Fruit fly (Drosophila melanogaster): Measurements from ENCODE around the gene Alp12.

Alp12 gene

DNA sequence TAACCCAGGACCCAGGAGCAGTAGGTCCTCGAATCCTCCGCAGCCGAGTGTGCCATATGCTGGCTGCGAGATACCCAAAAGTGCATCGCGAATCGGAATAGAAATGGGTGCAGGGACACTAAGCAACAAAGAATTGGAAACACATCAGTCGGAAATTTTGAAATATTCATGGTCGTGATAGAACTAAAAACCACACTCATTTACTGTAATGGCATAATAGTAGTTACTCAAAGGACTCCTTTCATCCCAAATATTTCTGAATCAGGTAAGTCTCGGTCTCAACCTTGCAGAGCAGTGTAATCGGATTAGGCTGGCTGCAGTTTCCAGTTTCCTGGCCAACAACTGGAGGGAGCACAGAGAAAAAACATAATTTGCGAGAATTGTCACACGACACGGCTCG is 47.7 kb upstream of the Alp12 start (continued):
- no peak for TF ChIP-seq Lim3 (GFP tag; IDR thresholded peaks at IDR 0.05)
- no peak for TF ChIP-seq cad (GFP tag; optimal IDR thresholded peaks at IDR 0.05)
- no peak for TF ChIP-seq Myb (GFP tag; optimal IDR thresholded peaks at IDR 0.05)
- TF ChIP-seq CG10274 (GFP tag; optimal IDR thresholded peaks at IDR 0.05), result no peak
- TF ChIP-seq Nf-YA (GFP tag; IDR thresholded peaks at IDR 0.05), result no peak
- TF ChIP-seq Dref (GFP tag; IDR thresholded peaks at IDR 0.05), result no peak
- TF ChIP-seq zfh1 (GFP tag; IDR thresholded peaks at IDR 0.05), result peak; percentile 79
- TF ChIP-seq stc (GFP tag; IDR thresholded peaks at IDR 0.05), result no peak
- TF ChIP-seq tll (GFP tag; optimal IDR thresholded peaks at IDR 0.05), result no peak
- TF ChIP-seq trh (GFP tag; optimal IDR thresholded peaks at IDR 0.05), result no peak
- no peak for TF ChIP-seq tio (GFP tag; optimal IDR thresholded peaks at IDR 0.05)
- peak; percentile 33 for TF ChIP-seq CoRest (tag; optimal IDR thresholded peaks at IDR 0.05)
- TF ChIP-seq phol (tag; optimal IDR thresholded peaks at IDR 0.05), result peak; percentile 56
- TF ChIP-seq CG11560 (tag; IDR thresholded peaks at IDR 0.05), result no peak
- TF ChIP-seq ken (GFP tag; IDR thresholded peaks at IDR 0.05), result peak; percentile 58; the same call in 2 of the 3 replicates
- TF ChIP-seq CG10979 (tag; optimal IDR thresholded peaks at IDR 0.05), result peak; percentile 70
- no peak for TF ChIP-seq CG4328 (GFP tag; optimal IDR thresholded peaks at IDR 0.05)
- no peak for TF ChIP-seq Hr39 (optimal IDR thresholded peaks at IDR 0.05)
- no peak for TF ChIP-seq CG12659 (GFP tag; optimal IDR thresholded peaks at IDR 0.05)
- TF ChIP-seq crc (GFP tag; optimal IDR thresholded peaks at IDR 0.05), result no peak
- no peak for TF ChIP-seq gcm2 (GFP tag; optimal IDR thresholded peaks at IDR 0.05)
- TF ChIP-seq repo (GFP tag; optimal IDR thresholded peaks at IDR 0.05), result no peak
- TF ChIP-seq shn (GFP tag; optimal IDR thresholded peaks at IDR 0.05), result no peak
- peak; percentile 35 for TF ChIP-seq tap (tag; optimal IDR thresholded peaks at IDR 0.05)
- no peak for TF ChIP-seq sc (optimal IDR thresholded peaks at IDR 0.05)
- TF ChIP-seq sc (GFP tag; optimal IDR thresholded peaks at IDR 0.05), result no peak
- TF ChIP-seq br (optimal IDR thresholded peaks at IDR 0.05), result no peak
- TF ChIP-seq crp (GFP tag; optimal IDR thresholded peaks at IDR 0.05), result no peak
- TF ChIP-seq CG17186 (GFP tag; optimal IDR thresholded peaks at IDR 0.05), result no peak
- TF ChIP-seq CG6791 (GFP tag; IDR thresholded peaks at IDR 0.05; ENCODE audit: partially characterized antibody), result no peak
- TF ChIP-seq CG43689 (GFP tag; IDR thresholded peaks at IDR 0.05), result no peak
- no peak for TF ChIP-seq CG10565 (GFP tag; optimal IDR thresholded peaks at IDR 0.05)
- no peak for TF ChIP-seq HLH54F (GFP tag; optimal IDR thresholded peaks at IDR 0.05)
- TF ChIP-seq Stat92E (GFP tag; optimal IDR thresholded peaks at IDR 0.05), result no peak
- TF ChIP-seq pros (GFP tag; optimal IDR thresholded peaks at IDR 0.05), result no peak
- 0 out of 3 replicates have a peak, but pooled peaks have one; percentile 34 for TF ChIP-seq croc (GFP tag; conservative IDR thresholded peaks at IDR 0.05)
- no peak for TF ChIP-seq Gsc (GFP tag; IDR thresholded peaks at IDR 0.05)
- TF ChIP-seq CG14667 (GFP tag; IDR thresholded peaks at IDR 0.05), result no peak
- no peak for TF ChIP-seq BEAF-32 (GFP tag; optimal IDR thresholded peaks at IDR 0.05)
- no peak for TF ChIP-seq Opbp (GFP tag; IDR thresholded peaks at IDR 0.05; ENCODE audit: partially characterized antibody)
- no peak for TF ChIP-seq CG2199 (GFP tag; IDR thresholded peaks at IDR 0.05)
- TF ChIP-seq ttk (GFP tag; IDR thresholded peaks at IDR 0.05), result 0 out of 2 replicates have a peak, but pooled peaks have one; percentile 35
- no peak for TF ChIP-seq vnd (GFP tag; IDR thresholded peaks at IDR 0.05; ENCODE audit: partially characterized antibody)
- TF ChIP-seq CG17829 (tag; optimal IDR thresholded peaks at IDR 0.05), result peak; percentile 58
- no peak for TF ChIP-seq CG9797 (GFP tag; optimal IDR thresholded peaks at IDR 0.05)
- TF ChIP-seq lola (GFP tag; optimal IDR thresholded peaks at IDR 0.05), result peak in 1 of 3 experiments; percentile 67
- no peak for TF ChIP-seq Sry-δ (GFP tag; optimal IDR thresholded peaks at IDR 0.05)
- TF ChIP-seq CHES-1-like (GFP tag; optimal IDR thresholded peaks at IDR 0.05), result no peak
- no peak for TF ChIP-seq pan (optimal IDR thresholded peaks at IDR 0.05)
- TF ChIP-seq pan (GFP tag; optimal IDR thresholded peaks at IDR 0.05 in 1 of 2, IDR thresholded peaks at IDR 0.05 in 1 of 2), result no peak
- no peak for TF ChIP-seq pzg (GFP tag; optimal IDR thresholded peaks at IDR 0.05)
- peak; percentile 13 for TF ChIP-seq Hsf (GFP tag; optimal IDR thresholded peaks at IDR 0.05)

Data from whole organism, embryonic.